Worm (Caenorhabditis elegans) whole organism, L4/young adult: ENCODE data around the gene B0280.17.

Experiments
- W03F9.2 ChIP-seq: fragments of 150-350 bp; optimal IDR thresholded peaks from 2 replicates; lab custom pipeline; 2014; ENCODE audit warnings: missing biosample characterization, missing genetic modification characterization
- dao-5 ChIP-seq: sonication (generic microtip); optimal IDR thresholded peaks from 2 replicates; lab custom pipeline; 2016; ENCODE audit warnings: missing genotype, missing genetic modification characterization, moderate library complexity, missing compliant biosample characterization
- him-1 ChIP-seq: sonication (generic microtip); optimal IDR thresholded peaks from 2 replicates; lab custom pipeline; 2016; ENCODE audit warnings: missing genotype, missing genetic modification reagents, missing genetic modification characterization, missing compliant biosample characterization

ce11 chrIII:7144749-7145148, 8.8 kb upstream of the B0280.17 start, which contains the start of gene glr-2:
- TF ChIP-seq him-1 (tag; lab: Kevin White, UChicago): no peak
- no peak for TF ChIP-seq dao-5 (tag; lab: Kevin White, UChicago)
- TF ChIP-seq W03F9.2: no peak
